Fruit fly (Drosophila melanogaster): ENCODE results near the gene CG4390.

CG4390 gene

DNA sequence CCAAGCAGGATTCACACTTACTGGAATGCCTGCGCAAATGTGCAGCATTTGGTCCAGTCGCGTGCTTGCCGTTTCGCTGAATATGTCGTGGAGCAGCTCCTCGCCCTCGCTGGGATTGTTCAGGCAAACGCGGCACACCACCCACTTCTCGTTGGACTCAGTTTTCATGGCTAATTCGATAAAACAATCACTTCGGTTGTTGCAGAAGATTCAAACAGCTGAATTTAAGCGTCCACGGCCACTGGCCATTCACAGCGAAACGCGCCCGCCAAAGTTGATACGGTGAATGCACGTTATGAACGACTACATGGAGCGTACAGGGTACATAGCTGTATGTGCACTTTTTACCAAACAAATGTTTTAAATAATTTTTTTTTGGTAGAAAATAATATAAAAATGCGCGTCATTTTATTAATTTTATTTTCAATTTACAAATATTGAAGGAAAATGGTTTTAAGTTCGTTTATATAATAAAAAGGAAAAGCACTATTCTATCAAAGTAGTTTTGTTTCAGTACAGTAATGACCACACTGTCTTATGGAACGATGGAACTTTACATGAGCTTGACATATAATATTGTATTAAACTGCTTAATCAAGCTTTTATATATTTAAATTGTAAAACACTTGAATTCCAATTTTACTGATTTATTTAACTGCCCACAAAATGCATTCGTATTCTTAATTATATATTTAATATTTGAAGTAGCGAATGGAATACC, 28.3 kb downstream of the CG4390 start, which contains the start of gene trem:
Gene trem, minus strand, starts transcription at position 267 of the 721 bp plus-strand sequence.
- TF ChIP-seq vvl (GFP tag; IDR thresholded peaks at IDR 0.05) (peak; percentile 24; the same call in 1 of the 2 replicates), sim (GFP tag; IDR thresholded peaks at IDR 0.05) (no peak), ro (GFP tag; IDR thresholded peaks at IDR 0.05) (no peak), CG8944 (GFP tag; optimal IDR thresholded peaks at IDR 0.05) (peak; percentile 31), CG10321 (GFP tag; IDR thresholded peaks at IDR 0.05) (no peak), CG10565 (GFP tag; optimal IDR thresholded peaks at IDR 0.05) (no peak), CG15479 (GFP tag; optimal IDR thresholded peaks at IDR 0.05) (peak; percentile 1), CG10959 (GFP tag; IDR thresholded peaks at IDR 0.05) (0 out of 2 replicates have a peak, but pooled peaks have one; percentile 12), NFAT (GFP tag; IDR thresholded peaks at IDR 0.05) (peak; percentile 66), CG9437 (GFP tag; optimal IDR thresholded peaks at IDR 0.05) (peak; percentile 81), CG1233 (GFP tag; optimal IDR thresholded peaks at IDR 0.05) (peak; percentile 83), CG17612 (GFP tag; IDR thresholded peaks at IDR 0.05) (0 out of 2 replicates have a peak, but pooled peaks have one; percentile 25), gsb (GFP tag; IDR thresholded peaks at IDR 0.05) (no peak), CG8388 (GFP tag; optimal IDR thresholded peaks at IDR 0.05) (peak; percentile 66), eyg (GFP tag; optimal IDR thresholded peaks at IDR 0.05) (no peak), Dp (GFP tag; optimal IDR thresholded peaks at IDR 0.05) (peak; percentile 19), pzg (GFP tag; optimal IDR thresholded peaks at IDR 0.05) (peak; percentile 24), gsb-n (tag; optimal IDR thresholded peaks at IDR 0.05) (no peak), CG32532 (GFP tag; IDR thresholded peaks at IDR 0.05) (peak; percentile 67), zen2 (GFP tag; IDR thresholded peaks at IDR 0.05; ENCODE audit: partially characterized antibody) (no peak), CG2889 (GFP tag; IDR thresholded peaks at IDR 0.05) (no peak), Rfx (GFP tag; IDR thresholded peaks at IDR 0.05) (peak; percentile 76), CG4404 (GFP tag; IDR thresholded peaks at IDR 0.05) (peak; percentile 85), al (GFP tag; IDR thresholded peaks at IDR 0.05) (peak; percentile 69), ato (GFP tag; IDR thresholded peaks at IDR 0.05; ENCODE audit: partially characterized antibody) (no peak), CG11398 (GFP tag; optimal IDR thresholded peaks at IDR 0.05) (no peak), CG10654 (GFP tag; optimal IDR thresholded peaks at IDR 0.05) (peak; percentile 63), ems (GFP tag; optimal IDR thresholded peaks at IDR 0.05) (no peak), chif (GFP tag; optimal IDR thresholded peaks at IDR 0.05) (peak; percentile 48 to 50), CG1529 (GFP tag; optimal IDR thresholded peaks at IDR 0.05) (peak; percentile 38), CG16863 (GFP tag; optimal IDR thresholded peaks at IDR 0.05) (peak; percentile 5), Oli (tag; optimal IDR thresholded peaks at IDR 0.05) (peak; percentile 77), kah (GFP tag; optimal IDR thresholded peaks at IDR 0.05) (peak; percentile 8), CG16813 (GFP tag; IDR thresholded peaks at IDR 0.05; ENCODE audit: partially characterized antibody) (no peak), TFAM (GFP tag; optimal IDR thresholded peaks at IDR 0.05) (no peak), fd96Cb (tag; optimal IDR thresholded peaks at IDR 0.05) (peak; percentile 59), CG3065 (GFP tag; optimal IDR thresholded peaks at IDR 0.05) (peak; percentile 22), CG3995 (GFP tag; optimal IDR thresholded peaks at IDR 0.05) (peak; percentile 31), CG4617 (GFP tag; optimal IDR thresholded peaks at IDR 0.05; ENCODE audit: borderline replicate concordance) (peak; percentile 21), Bteb2 (GFP tag; optimal IDR thresholded peaks at IDR 0.05) (peak; percentile 30), dmrt99B (tag; optimal IDR thresholded peaks at IDR 0.05) (no peak), CG9727 (GFP tag; optimal IDR thresholded peaks at IDR 0.05) (peak; percentile 88), HHEX (GFP tag; optimal IDR thresholded peaks at IDR 0.05) (peak; percentile 69), tio (GFP tag; optimal IDR thresholded peaks at IDR 0.05) (no peak), CG17328 (GFP tag; IDR thresholded peaks at IDR 0.05) (peak; percentile 13; the same call in 1 of the 2 replicates), CG11085 (GFP tag; IDR thresholded peaks at IDR 0.05) (peak; percentile 56), emc (GFP tag; optimal IDR thresholded peaks at IDR 0.05) (no peak), Elba2 (GFP tag; optimal IDR thresholded peaks at IDR 0.05) (no peak), CG7987 (GFP tag; optimal IDR thresholded peaks at IDR 0.05) (no peak), Deaf1 (tag; optimal IDR thresholded peaks at IDR 0.05) (no peak)
